Worm (Caenorhabditis elegans) whole organism, mixed stage, embryonic: ENCODE measurements around the gene col-171.
A peak's percentile ranks its signal among the peaks of the same experiment; 100 is the strongest.

ENCODE experiments used
- M03D4.4 ChIP-seq: sonication (generic microtip); optimal IDR thresholded peaks from 2 replicates; lab custom pipeline; 2017; ENCODE audit warnings: mild to moderate bottlenecking, missing genetic modification characterization, missing compliant biosample characterization
- bed-3 ChIP-seq: fragments of 200-800 bp; sonication (Bioruptor generic); optimal IDR thresholded peaks from 3 replicates; lab custom pipeline; 2018; ENCODE audit warnings: mild to moderate bottlenecking, missing genetic modification characterization, moderate library complexity, missing compliant biosample characterization
- blmp-1 ChIP-seq: fragments of 150-350 bp; optimal IDR thresholded peaks from 2 replicates; lab custom pipeline; 2014; ENCODE audit warnings: missing biosample characterization, missing genetic modification characterization
- ceh-39 ChIP-seq: fragments of 150-350 bp; optimal IDR thresholded peaks from 2 replicates; lab custom pipeline; 2014; ENCODE audit warnings: missing biosample characterization, missing genetic modification characterization
- ceh-43 ChIP-seq: fragments of 200-800 bp; sonication (Bioruptor generic); optimal IDR thresholded peaks from 2 replicates; lab custom pipeline; 2018; ENCODE audit warnings: mild to moderate bottlenecking, missing genetic modification characterization, moderate library complexity, missing compliant biosample characterization
- ceh-83 ChIP-seq: fragments of 200-800 bp; sonication (Bioruptor generic); optimal IDR thresholded peaks from 2 replicates; lab custom pipeline; 2018; ENCODE audit warnings: mild to moderate bottlenecking, missing genetic modification characterization, missing compliant biosample characterization
- ces-1 ChIP-seq: fragments of 150-350 bp; optimal IDR thresholded peaks from 2 replicates; lab custom pipeline; 2014; ENCODE audit warnings: missing biosample characterization, missing genetic modification reagents, missing genetic modification characterization
- cnd-1 ChIP-seq: fragments of 200-800 bp; sonication (Bioruptor generic); optimal IDR thresholded peaks from 2 replicates; lab custom pipeline; 2018; ENCODE audit warnings: mild to moderate bottlenecking, missing genetic modification characterization, missing compliant biosample characterization
- drap-1 ChIP-seq: fragments of 200-800 bp; sonication (Bioruptor generic); optimal IDR thresholded peaks from 3 replicates; lab custom pipeline; 2018; ENCODE audit warnings: mild to moderate bottlenecking, missing genetic modification characterization, missing compliant biosample characterization
- elt-1 ChIP-seq: sonication (generic microtip); optimal IDR thresholded peaks from 2 replicates; lab custom pipeline; 2017; ENCODE audit warnings: missing genetic modification characterization, mild to moderate bottlenecking, missing compliant biosample characterization, antibody characterized with exemption, moderate library complexity, borderline replicate concordance; ENCODE audit not compliant: insufficient read depth
- elt-3 ChIP-seq: fragments of 150-350 bp; optimal IDR thresholded peaks from 2 replicates; lab custom pipeline; 2014; ENCODE audit warnings: missing biosample characterization, missing genetic modification characterization
- flh-1 ChIP-seq: fragments of 200-800 bp; sonication (Bioruptor generic); optimal IDR thresholded peaks from 2 replicates; lab custom pipeline; 2018; ENCODE audit warnings: mild to moderate bottlenecking, missing genetic modification characterization, moderate library complexity, missing compliant biosample characterization
- ham-2 ChIP-seq: fragments of 200-800 bp; sonication (Bioruptor generic); optimal IDR thresholded peaks from 2 replicates; lab custom pipeline; 2018; ENCODE audit warnings: mild to moderate bottlenecking, missing genetic modification characterization, missing compliant biosample characterization
- hlh-1 ChIP-seq: fragments of 150-350 bp; optimal IDR thresholded peaks from 2 replicates; lab custom pipeline; 2014; ENCODE audit warnings: missing biosample characterization, missing genetic modification reagents, missing genetic modification characterization
- lin-13 ChIP-seq: fragments of 150-350 bp; optimal IDR thresholded peaks from 2 replicates; lab custom pipeline; 2014; ENCODE audit warnings: missing biosample characterization, missing genetic modification characterization
- lin-32 ChIP-seq: fragments of 200-800 bp; sonication (Bioruptor generic); optimal IDR thresholded peaks from 2 replicates; lab custom pipeline; 2018; ENCODE audit warnings: mild to moderate bottlenecking, missing genetic modification characterization, missing compliant biosample characterization
- lsy-2 ChIP-seq: fragments of 150-350 bp; optimal IDR thresholded peaks from 2 replicates; lab custom pipeline; 2014; ENCODE audit warnings: missing biosample characterization, missing genetic modification characterization
- mab-5 ChIP-seq: fragments of 150-350 bp; optimal IDR thresholded peaks from 2 replicates; lab custom pipeline; 2014; ENCODE audit warnings: missing biosample characterization, missing genetic modification characterization
- mep-1 ChIP-seq: fragments of 150-350 bp; optimal IDR thresholded peaks from 2 replicates; lab custom pipeline; 2017; ENCODE audit warnings: missing biosample characterization, missing genetic modification reagents, missing genetic modification characterization, inconsistent platforms
- nhr-12 ChIP-seq: fragments of 150-350 bp; optimal IDR thresholded peaks from 2 replicates; lab custom pipeline; 2014; ENCODE audit warnings: missing biosample characterization, missing genetic modification characterization
- nhr-2 ChIP-seq: fragments of 150-350 bp; optimal IDR thresholded peaks from 2 replicates; lab custom pipeline; 2014; ENCODE audit warnings: missing biosample characterization, missing genetic modification characterization
- nhr-237 ChIP-seq: fragments of 150-350 bp; optimal IDR thresholded peaks from 2 replicates; lab custom pipeline; 2014; ENCODE audit warnings: missing biosample characterization, missing genetic modification characterization
- nhr-76 ChIP-seq: sonication (generic microtip); optimal IDR thresholded peaks from 2 replicates; lab custom pipeline; 2017; ENCODE audit warnings: missing biosample characterization, missing genetic modification characterization
- pha-4 ChIP-seq: fragments of 150-350 bp; optimal IDR thresholded peaks from 2 replicates; lab custom pipeline; 2018; ENCODE audit warnings: missing biosample characterization, missing genetic modification reagents, missing genetic modification characterization
- snpc-4 ChIP-seq: fragments of 150-350 bp; optimal IDR thresholded peaks from 2 replicates; lab custom pipeline; 2014; ENCODE audit warnings: missing biosample characterization, missing genetic modification characterization
- tbx-8 ChIP-seq: fragments of 200-800 bp; sonication (Bioruptor generic); optimal IDR thresholded peaks from 2 replicates; lab custom pipeline; 2018; ENCODE audit warnings: mild to moderate bottlenecking, missing genetic modification characterization, moderate library complexity, missing compliant biosample characterization
- unc-62 ChIP-seq: fragments of 150-350 bp; optimal IDR thresholded peaks from 2 replicates; lab custom pipeline; 2014; ENCODE audit warnings: missing biosample characterization, missing genetic modification reagents, missing genetic modification characterization
- zip-8 ChIP-seq: fragments of 150-350 bp; optimal IDR thresholded peaks from 2 replicates; lab custom pipeline; 2014; ENCODE audit warnings: missing biosample characterization, missing genetic modification characterization
- ztf-11 ChIP-seq: fragments of 150-350 bp; optimal IDR thresholded peaks from 2 replicates; lab custom pipeline; 2014; ENCODE audit warnings: missing biosample characterization, missing genetic modification characterization

The col-171 gene

DNA sequence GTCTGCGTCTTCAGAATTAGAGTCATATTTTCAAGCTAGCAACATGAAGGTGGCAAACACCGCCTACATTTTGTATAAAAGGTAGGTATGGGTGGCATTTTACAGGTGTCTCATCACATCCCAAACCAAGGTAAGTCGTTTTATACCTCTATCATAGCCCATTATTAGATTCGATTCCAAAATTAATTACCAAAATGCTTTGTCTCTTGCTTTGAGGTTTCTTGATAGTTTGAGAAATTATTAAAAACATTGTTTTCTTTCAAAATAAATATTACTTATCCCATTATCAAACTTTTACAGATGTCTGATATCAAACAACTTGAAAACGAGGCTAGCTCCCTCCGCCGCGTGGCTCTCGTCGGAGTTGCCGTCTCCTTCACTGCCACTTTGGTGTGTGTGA is 8.0 kb upstream of the col-171 start, which contains the start of gene col-168:
col-168 (plus strand) TSS at position 301 of the 400 bp plus-strand sequence.
- TF ChIP-seq lin-32: no peak
- no peak for TF ChIP-seq nhr-76 (tag; lab: Kevin White, UChicago)
- no peak for TF ChIP-seq lsy-2 (tag; lab: Kevin White, UChicago)
- no peak for TF ChIP-seq elt-3 (tag; lab: Kevin White, UChicago)
- no peak for TF ChIP-seq ham-2 (GFP tag; lab: Kevin White, UChicago)
- no peak for TF ChIP-seq flh-1 (GFP tag; lab: Kevin White, UChicago)
- no peak for TF ChIP-seq snpc-4 (tag; lab: Kevin White, UChicago)
- no peak for TF ChIP-seq ces-1 (GFP tag; lab: Kevin White, UChicago)
- TF ChIP-seq mab-5 (tag; lab: Kevin White, UChicago): no peak
- TF ChIP-seq pha-4 (tag; lab: Kevin White, UChicago): no peak
- TF ChIP-seq hlh-1 (tag; lab: Kevin White, UChicago): no peak
- TF ChIP-seq nhr-2 (tag; lab: Kevin White, UChicago): no peak
- no peak for TF ChIP-seq drap-1 (GFP tag; lab: Kevin White, UChicago)
- TF ChIP-seq M03D4.4: no peak
- no peak for TF ChIP-seq ceh-39 (tag; lab: Kevin White, UChicago)
- TF ChIP-seq ztf-11 (tag; lab: Kevin White, UChicago): no peak

DNA sequence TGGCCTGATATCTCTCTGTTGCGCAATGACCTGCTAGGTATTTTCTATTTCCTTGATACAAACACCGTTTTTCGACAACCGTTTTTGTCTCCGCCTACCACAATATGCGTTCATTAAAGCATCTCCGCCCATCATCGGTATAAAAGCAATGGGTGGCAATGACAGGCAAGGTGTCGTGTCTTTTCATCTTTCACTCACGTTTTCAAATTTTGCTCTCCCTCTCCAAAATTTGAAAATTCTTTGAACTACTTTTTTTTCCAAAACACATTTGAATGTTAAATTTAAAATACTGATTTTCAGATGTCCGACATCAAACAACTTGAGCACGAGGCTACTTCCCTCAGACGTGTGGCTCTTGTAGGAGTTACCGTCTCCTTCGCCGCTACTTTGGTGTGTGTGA is 5.2 kb upstream of the col-171 start, which contains the start of gene col-169:
col-169 (plus strand) TSS at position 301 of the 400 bp plus-strand sequence.
- TF ChIP-seq zip-8 (tag; lab: Kevin White, UChicago) (peak; percentile 30), snpc-4 (tag; lab: Kevin White, UChicago) (no peak), cnd-1 (tag; lab: Kevin White, UChicago) (no peak)

DNA sequence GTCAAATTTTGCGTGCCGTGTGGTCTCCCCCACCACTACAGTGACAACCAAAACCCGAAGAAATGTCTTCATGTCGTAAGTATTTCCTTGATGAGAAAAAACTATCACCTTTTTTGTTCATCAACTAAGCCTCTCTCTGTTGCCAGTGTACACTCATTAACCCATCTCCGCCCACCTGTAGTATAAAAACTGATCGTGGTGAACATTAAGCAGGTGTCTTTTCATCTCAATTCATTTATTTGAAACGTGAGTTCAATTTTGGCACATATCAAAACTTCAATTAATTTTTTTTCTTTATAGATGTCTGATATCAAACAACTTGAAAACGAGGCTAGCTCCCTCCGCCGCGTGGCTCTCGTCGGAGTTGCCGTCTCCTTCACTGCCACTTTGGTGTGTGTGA is 2.7 kb upstream of the col-171 start, which contains the start of gene col-170:
col-170 (plus strand) TSS at position 301 of the 400 bp plus-strand sequence.
- TF ChIP-seq mep-1: no peak
- TF ChIP-seq nhr-2 (tag; lab: Kevin White, UChicago): no peak
- TF ChIP-seq ceh-43 (GFP tag; lab: Kevin White, UChicago): no peak

DNA sequence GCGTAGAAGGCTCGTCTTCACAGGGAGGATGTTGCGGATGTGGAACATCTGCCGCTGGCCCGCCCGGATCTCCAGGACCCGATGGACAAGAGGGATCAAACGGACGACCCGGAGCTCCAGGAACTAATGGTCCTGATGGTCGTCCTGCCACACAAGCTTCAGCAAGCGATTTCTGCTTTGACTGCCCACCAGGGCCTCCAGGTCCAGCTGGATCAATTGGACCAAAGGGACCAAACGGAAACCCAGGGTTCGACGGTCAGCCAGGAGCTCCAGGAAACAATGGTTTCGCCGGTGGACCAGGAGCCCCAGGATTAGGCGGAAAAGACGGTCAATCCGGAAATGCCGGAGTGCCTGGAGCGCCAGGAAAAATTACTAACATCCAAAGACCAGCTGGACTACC is 504 bp downstream of the col-171 start:
- TF ChIP-seq nhr-237 (tag; lab: Kevin White, UChicago) (no peak), zip-8 (tag; lab: Kevin White, UChicago) (no peak), ceh-83 (no peak), tbx-8 (GFP tag; lab: Kevin White, UChicago) (no peak), drap-1 (GFP tag; lab: Kevin White, UChicago) (no peak), bed-3 (no peak), nhr-2 (tag; lab: Kevin White, UChicago) (no peak)
- TF ChIP-seq, all 35 proteins: peak for 0

DNA sequence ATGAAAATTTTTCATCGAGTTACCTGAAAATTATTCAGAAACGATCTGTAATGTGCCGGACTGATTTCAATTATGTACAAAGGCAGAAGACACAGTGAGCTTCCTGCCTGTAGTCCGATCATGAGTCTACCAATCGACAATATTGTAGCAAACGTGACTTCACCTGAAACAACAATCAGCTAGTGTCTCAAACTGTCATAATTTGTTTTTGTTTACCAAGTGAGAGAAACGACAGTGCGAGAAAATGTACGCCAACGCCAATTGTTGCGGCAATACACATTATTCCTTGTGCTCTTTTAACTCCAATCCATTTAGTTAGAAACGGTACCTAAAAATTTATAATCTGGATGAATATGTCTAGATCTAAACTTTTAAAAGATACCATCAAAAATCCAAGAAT is 3.2 kb downstream of the col-171 start:
- no peak for TF ChIP-seq tbx-8 (GFP tag; lab: Kevin White, UChicago)
- TF ChIP-seq flh-1 (GFP tag; lab: Kevin White, UChicago): no peak
- no peak for TF ChIP-seq ceh-43 (GFP tag; lab: Kevin White, UChicago)
- TF ChIP-seq elt-1 (tag; lab: Kevin White, UChicago): no peak
- no peak for TF ChIP-seq zip-8 (tag; lab: Kevin White, UChicago)
- TF ChIP-seq nhr-12 (tag; lab: Kevin White, UChicago): no peak
- TF ChIP-seq nhr-76 (tag; lab: Kevin White, UChicago): no peak
- TF ChIP-seq, all 35 proteins: peak for 0

DNA sequence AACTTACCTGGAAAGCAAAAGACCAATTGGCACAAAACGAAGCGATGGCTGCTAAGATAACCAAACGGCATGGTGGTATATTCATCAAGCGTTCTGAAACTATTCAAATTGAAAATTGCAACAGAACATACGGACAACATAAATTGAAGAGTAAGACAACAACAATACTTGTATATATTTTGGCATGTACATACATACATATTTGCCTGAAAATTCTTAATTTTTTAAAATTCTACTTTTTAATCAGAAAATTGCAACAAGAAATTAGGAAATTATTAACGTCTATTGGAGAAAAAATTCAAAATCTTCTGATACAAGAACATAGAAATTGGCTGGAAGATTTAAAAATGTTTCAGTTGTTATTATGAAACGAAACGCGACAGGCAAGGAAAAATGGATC is 3.9 kb downstream of the col-171 start, which contains the start of gene C03B1.13:
C03B1.13 (minus strand) TSS at position 101 of the 400 bp plus-strand sequence.
- TF ChIP-seq nhr-12 (tag; lab: Kevin White, UChicago) (no peak), ces-1 (GFP tag; lab: Kevin White, UChicago) (no peak), ceh-43 (GFP tag; lab: Kevin White, UChicago) (no peak), zip-8 (tag; lab: Kevin White, UChicago) (no peak), elt-3 (tag; lab: Kevin White, UChicago) (no peak), lsy-2 (tag; lab: Kevin White, UChicago) (no peak), mab-5 (tag; lab: Kevin White, UChicago) (no peak), nhr-2 (tag; lab: Kevin White, UChicago) (no peak), ceh-83 (no peak), blmp-1 (tag; lab: Kevin White, UChicago) (no peak), drap-1 (GFP tag; lab: Kevin White, UChicago) (no peak), elt-1 (tag; lab: Kevin White, UChicago) (no peak), lin-13 (tag; lab: Kevin White, UChicago) (no peak), unc-62 (GFP tag; lab: Kevin White, UChicago) (no peak), flh-1 (GFP tag; lab: Kevin White, UChicago) (no peak)
